Fruit fly (Drosophila melanogaster): ENCODE results near the gene TfIIFalpha.

DNA sequence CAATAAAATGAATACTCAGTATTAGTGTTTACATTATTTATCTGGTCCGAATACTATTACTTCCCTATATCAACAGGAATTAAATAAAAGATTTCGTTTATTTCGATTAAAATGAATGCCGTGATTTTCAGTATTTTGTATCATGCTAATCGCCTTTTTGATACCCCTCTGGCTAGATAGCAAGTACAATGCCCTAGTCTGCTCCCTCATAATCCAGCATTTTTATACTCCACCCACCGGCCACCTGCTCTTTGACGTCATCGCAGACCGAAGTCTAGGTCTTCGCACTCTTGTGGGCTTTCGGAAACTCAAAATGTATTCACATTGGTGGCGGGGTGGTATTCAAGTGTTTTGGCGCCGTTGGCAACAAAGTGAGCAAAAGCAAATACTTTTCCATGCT is 23.4 kb downstream of the TfIIFalpha start:
- TF ChIP-seq Vsx2 (GFP tag; optimal IDR thresholded peaks at IDR 0.05; ENCODE audit: partially characterized antibody) (no peak), dl (GFP tag; optimal IDR thresholded peaks at IDR 0.05; ENCODE audit: insufficient read depth in 1 of 2, partially characterized antibody in 2 of 2) (no peak), tai (GFP tag; optimal IDR thresholded peaks at IDR 0.05) (no peak), pan (optimal IDR thresholded peaks at IDR 0.05) (no peak), HLH106 (tag; optimal IDR thresholded peaks at IDR 0.05) (no peak), Myc (optimal IDR thresholded peaks at IDR 0.05) (no peak), OdsH (GFP tag; optimal IDR thresholded peaks at IDR 0.05) (no peak), Jra (GFP tag; optimal IDR thresholded peaks at IDR 0.05) (no peak), GATAd (GFP tag; optimal IDR thresholded peaks at IDR 0.05) (no peak), Dfd (GFP tag; optimal IDR thresholded peaks at IDR 0.05) (no peak), lola (GFP tag; optimal IDR thresholded peaks at IDR 0.05) (no peak), psq (GFP tag; optimal IDR thresholded peaks at IDR 0.05) (no peak), usp (GFP tag; optimal IDR thresholded peaks at IDR 0.05) (no peak)
